Worm (Caenorhabditis elegans): ENCODE measurements around the gene F16G10.11.
A peak's percentile ranks its signal among the peaks of the same experiment; 100 is the strongest.

- TF ChIP-seq sdc-2 (tag; optimal IDR thresholded peaks at IDR 0.05) (no peak), elt-2 (tag; optimal IDR thresholded peaks at IDR 0.05) (peak; percentile 21), ceh-34 (tag; optimal IDR thresholded peaks at IDR 0.05) (no peak), sox-4 (tag; optimal IDR thresholded peaks at IDR 0.05) (no peak), pha-4 (tag; optimal IDR thresholded peaks at IDR 0.05) (no peak), syd-9 (tag; optimal IDR thresholded peaks at IDR 0.05) (no peak), tbx-2 (tag; optimal IDR thresholded peaks at IDR 0.05) (no peak), ceh-45 (GFP tag; IDR thresholded peaks at IDR 0.05) (no peak), ama-1 (optimal IDR thresholded peaks at IDR 0.05) (no peak)
Measured at ce11 chrII:2420685-2421084, 27.0 kb upstream of the F16G10.11 start.
